Worm (Caenorhabditis elegans) whole organism, early embryonic: ENCODE measurements around the gene glb-14.

ENCODE experiments used
- B0310.2 ChIP-seq: sonication (generic microtip); optimal IDR thresholded peaks from 2 replicates; lab custom pipeline; 2016; ENCODE audit warnings: mild to moderate bottlenecking, missing genetic modification characterization, missing compliant biosample characterization
- F13C5.2 ChIP-seq: sonication (generic microtip); optimal IDR thresholded peaks from 2 replicates; lab custom pipeline; 2017; ENCODE audit warnings: mild to moderate bottlenecking, missing genetic modification characterization, inconsistent platforms, missing compliant biosample characterization
- ama-1 ChIP-seq: fragments of 150-350 bp; optimal IDR thresholded peaks from 2 replicates; lab custom pipeline; 2014
- ceh-13 ChIP-seq: fragments of 200-800 bp; sonication (Bioruptor generic); optimal IDR thresholded peaks from 2 replicates; lab custom pipeline; 2018; ENCODE audit warnings: mild to moderate bottlenecking, missing genetic modification characterization, missing compliant biosample characterization
- ceh-36 ChIP-seq: sonication (generic microtip); optimal IDR thresholded peaks from 2 replicates; lab custom pipeline; 2016; ENCODE audit warnings: missing genetic modification characterization, inconsistent platforms, missing compliant biosample characterization
- hnd-1 ChIP-seq: sonication (generic microtip); optimal IDR thresholded peaks from 2 replicates; lab custom pipeline; 2016; ENCODE audit warnings: missing genetic modification characterization, missing compliant biosample characterization
- scrt-1 ChIP-seq: fragments of 200-800 bp; sonication (Bioruptor generic); IDR thresholded peaks from 2 replicates; pipeline ENCODE4 v1.3.6; 2022; ENCODE audit warnings: missing genetic modification characterization, missing compliant biosample characterization
- tbx-11 ChIP-seq: fragments of 200-800 bp; sonication (Bioruptor generic); IDR thresholded peaks from 2 replicates; pipeline ENCODE4 v1.3.6; 2022; ENCODE audit warnings: missing genetic modification characterization, missing compliant biosample characterization
- tra-4 ChIP-seq: sonication (generic microtip); optimal IDR thresholded peaks from 2 replicates; lab custom pipeline; 2017; ENCODE audit warnings: missing genetic modification characterization, missing compliant biosample characterization

DNA sequence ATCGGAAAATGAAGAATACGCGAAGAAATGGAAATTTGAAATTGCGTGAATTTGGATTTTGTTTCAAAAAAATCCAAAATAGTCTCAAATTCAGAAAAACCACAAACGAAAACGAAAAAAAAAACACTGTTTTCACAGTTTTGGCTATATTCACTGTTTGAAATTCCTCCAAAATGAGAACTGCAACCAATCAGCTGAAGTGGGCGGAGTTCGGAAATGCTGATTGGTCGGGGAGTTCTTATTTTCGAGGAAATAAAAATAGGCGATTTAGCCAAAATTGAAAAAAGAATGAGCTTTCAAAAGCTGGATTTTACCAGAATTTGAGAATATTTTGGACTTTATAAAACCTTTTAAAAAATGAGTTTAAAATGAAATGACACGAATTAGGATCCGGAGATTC lies at the start of gene glb-14:
- no peak for TF ChIP-seq ama-1 (lab: Kevin White, UChicago)
- TF ChIP-seq ceh-36: no peak
- no peak for TF ChIP-seq tra-4 (tag; lab: Kevin White, UChicago)
- TF ChIP-seq tbx-11: no peak
- TF ChIP-seq B0310.2 (tag; lab: Kevin White, UChicago): no peak
- TF ChIP-seq ceh-13 (GFP tag; lab: Kevin White, UChicago): no peak
- TF ChIP-seq scrt-1: no peak
- TF ChIP-seq hnd-1 (tag; lab: Kevin White, UChicago): no peak
- no peak for TF ChIP-seq F13C5.2 (tag; lab: Kevin White, UChicago)
